Worm (Caenorhabditis elegans): ENCODE measurements around the gene klp-12.

klp-12 gene

DNA sequence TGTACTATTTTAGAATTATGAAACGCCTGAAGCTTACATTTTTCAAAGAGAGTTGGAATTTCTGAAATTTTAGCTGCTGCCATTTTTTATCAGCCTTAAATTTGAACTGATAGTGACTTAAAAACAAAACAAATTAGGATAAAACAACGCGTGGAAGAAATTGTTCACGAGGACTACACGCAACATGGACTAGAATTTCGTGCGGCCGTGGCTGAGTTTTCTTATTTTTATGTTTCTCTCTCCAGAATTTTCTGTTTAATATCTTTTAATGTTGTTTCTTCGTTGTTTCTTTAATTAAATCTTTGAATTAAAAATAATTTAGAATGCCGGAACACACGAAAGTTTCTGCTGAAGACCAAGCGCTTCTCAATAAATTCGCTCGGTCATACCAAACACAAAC lies 44.8 kb downstream of the klp-12 start, which contains the start of the genes B0035.3, B0035.22 and pfd-4:
Gene B0035.3 (minus strand): TSS at position 114 of the 400 bp plus-strand sequence.
Gene B0035.22 (plus strand): TSS at position 269 of the 400 bp plus-strand sequence.
Gene pfd-4 (plus strand): TSS at position 323 of the 400 bp plus-strand sequence.
- TF ChIP-seq aly-1 (tag; optimal IDR thresholded peaks at IDR 0.05) = no peak
- peak; percentile 71 for TF ChIP-seq tbx-37 (GFP tag; conservative IDR thresholded peaks at IDR 0.05)

DNA sequence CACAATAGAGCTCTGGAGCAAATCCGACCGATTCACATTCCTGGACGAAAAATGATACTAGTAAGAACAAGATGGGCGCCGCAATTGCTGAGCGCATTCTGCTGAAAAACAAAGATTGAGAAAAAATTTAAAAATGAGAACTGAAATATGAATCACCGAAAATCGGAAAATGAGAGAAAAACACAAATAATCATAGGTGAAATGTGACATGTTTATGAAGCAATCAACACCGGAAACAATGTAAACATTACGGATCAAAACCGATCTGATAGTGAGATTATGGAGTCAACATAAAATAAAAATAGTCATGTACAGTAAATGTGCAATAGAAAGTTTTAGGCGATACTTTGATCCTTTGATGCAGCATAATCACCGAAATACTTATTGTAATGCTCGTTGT lies 45.8 kb downstream of the klp-12 start, which contains the start of gene dnj-2:
Gene dnj-2 (minus strand): TSS at position 101 of the 400 bp plus-strand sequence.
- TF ChIP-seq B0310.2 (tag; optimal IDR thresholded peaks at IDR 0.05) (no peak), flt-1 (GFP tag; IDR thresholded peaks at IDR 0.05) (no peak), hnd-1 (tag; optimal IDR thresholded peaks at IDR 0.05) (no peak), tra-4 (tag; optimal IDR thresholded peaks at IDR 0.05) (no peak), sea-1 (GFP tag; conservative IDR thresholded peaks at IDR 0.05) (no peak), pes-1 (GFP tag; IDR thresholded peaks at IDR 0.05) (no peak), ceh-36 (tag; optimal IDR thresholded peaks at IDR 0.05) (no peak), F13C5.2 (tag; optimal IDR thresholded peaks at IDR 0.05) (no peak), scrt-1 (GFP tag; IDR thresholded peaks at IDR 0.05) (no peak), hmbx-1 (tag; optimal IDR thresholded peaks at IDR 0.05) (no peak), ceh-13 (GFP tag; optimal IDR thresholded peaks at IDR 0.05) (no peak), ets-7 (tag; optimal IDR thresholded peaks at IDR 0.05) (no peak), hmg-4 (GFP tag; optimal IDR thresholded peaks at IDR 0.05) (no peak), tbx-11 (GFP tag; IDR thresholded peaks at IDR 0.05) (no peak)

DNA sequence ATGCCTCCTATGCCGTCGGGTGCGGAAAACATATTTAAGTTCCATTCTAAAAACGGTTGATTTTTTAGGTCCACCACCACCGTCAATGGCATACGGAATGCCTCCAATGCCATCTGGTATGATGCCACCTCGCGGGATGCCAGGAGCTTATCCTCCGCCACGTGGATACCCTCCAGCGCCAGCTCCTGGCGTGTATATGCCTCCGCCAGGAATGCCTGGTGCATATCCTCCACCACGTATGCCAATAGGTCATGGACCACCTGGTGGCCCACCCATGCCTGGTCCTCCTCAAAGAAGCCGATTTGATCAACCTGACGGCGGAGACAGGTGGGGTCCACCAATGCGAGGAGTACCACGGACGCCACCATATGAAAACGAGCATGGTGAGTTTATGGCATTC lies 48.2 kb downstream of the klp-12 start:
- TF ChIP-seq sea-1 (GFP tag; conservative IDR thresholded peaks at IDR 0.05) (no peak), F13C5.2 (tag; optimal IDR thresholded peaks at IDR 0.05) (no peak), ama-1 (optimal IDR thresholded peaks at IDR 0.05) (no peak), ceh-36 (tag; optimal IDR thresholded peaks at IDR 0.05) (no peak), tbx-37 (GFP tag; conservative IDR thresholded peaks at IDR 0.05) (no peak)

DNA sequence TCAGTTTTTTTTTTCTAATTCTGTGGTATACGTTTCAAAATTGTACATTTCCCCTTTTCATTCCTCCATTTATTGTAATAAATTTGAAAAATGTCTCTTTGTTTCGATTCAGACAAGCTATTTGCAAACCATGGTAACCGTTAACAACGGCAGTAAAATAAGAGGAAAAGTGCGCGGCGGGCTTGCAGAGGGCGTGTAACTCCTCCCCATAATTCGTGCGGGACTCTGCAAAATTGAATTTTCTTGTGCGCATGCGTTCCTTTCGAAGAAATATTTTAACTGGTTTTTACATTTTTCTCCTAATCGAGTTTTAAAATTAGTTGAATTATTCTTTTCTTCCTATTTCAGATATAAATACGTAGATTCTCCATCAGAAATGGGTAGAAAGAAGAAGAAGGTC lies 49.0 kb downstream of the klp-12 start, which contains the start of gene znf-207:
Gene znf-207 (plus strand): TSS at position 349 of the 400 bp plus-strand sequence.
- TF ChIP-seq tbx-11 (GFP tag; IDR thresholded peaks at IDR 0.05) (0 out of 2 replicates have a peak, but pooled peaks have one; percentile 26), flt-1 (GFP tag; IDR thresholded peaks at IDR 0.05) (peak; percentile 61; the same call in 1 of the 2 replicates), ceh-13 (GFP tag; optimal IDR thresholded peaks at IDR 0.05) (peak; percentile 24), hmbx-1 (tag; optimal IDR thresholded peaks at IDR 0.05) (peak; percentile 9), scrt-1 (GFP tag; IDR thresholded peaks at IDR 0.05) (no peak), aly-1 (tag; optimal IDR thresholded peaks at IDR 0.05) (peak; percentile 57), tra-4 (tag; optimal IDR thresholded peaks at IDR 0.05) (no peak), ama-1 (optimal IDR thresholded peaks at IDR 0.05) (no peak), hmg-4 (GFP tag; optimal IDR thresholded peaks at IDR 0.05) (no peak), F13C5.2 (tag; optimal IDR thresholded peaks at IDR 0.05) (peak; percentile 75), pes-1 (GFP tag; IDR thresholded peaks at IDR 0.05) (peak; percentile 73), hnd-1 (tag; optimal IDR thresholded peaks at IDR 0.05) (peak; percentile 20), sea-1 (GFP tag; conservative IDR thresholded peaks at IDR 0.05) (0 out of 2 replicates have a peak, but pooled peaks have one; percentile 51), ets-7 (tag; optimal IDR thresholded peaks at IDR 0.05) (no peak), ceh-36 (tag; optimal IDR thresholded peaks at IDR 0.05) (no peak), tbx-37 (GFP tag; conservative IDR thresholded peaks at IDR 0.05) (0 out of 2 replicates have a peak, but pooled peaks have one; percentile 37), B0310.2 (tag; optimal IDR thresholded peaks at IDR 0.05) (no peak)

DNA sequence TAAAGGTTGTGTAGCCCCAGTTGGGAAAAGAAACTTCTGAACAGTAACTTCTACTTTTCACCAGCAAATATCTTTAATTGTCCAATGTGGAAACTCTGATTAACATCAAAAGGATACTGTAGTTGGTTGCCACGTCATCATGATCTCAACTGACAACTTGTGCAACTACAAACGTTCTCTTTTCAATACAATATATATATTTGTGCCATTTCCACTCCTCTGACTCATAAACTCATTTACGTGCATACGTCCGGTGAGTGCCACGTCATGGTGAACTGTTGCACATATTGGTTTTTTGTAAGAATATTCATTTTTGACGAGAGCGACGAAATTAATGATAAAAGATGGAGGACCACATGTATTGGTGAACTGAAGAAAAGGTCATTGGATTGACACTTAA lies 51.9 kb downstream of the klp-12 start:
- TF ChIP-seq hmg-4 (GFP tag; optimal IDR thresholded peaks at IDR 0.05) (no peak), sea-1 (GFP tag; conservative IDR thresholded peaks at IDR 0.05) (no peak), ceh-36 (tag; optimal IDR thresholded peaks at IDR 0.05) (no peak), tbx-11 (GFP tag; IDR thresholded peaks at IDR 0.05) (no peak), pes-1 (GFP tag; IDR thresholded peaks at IDR 0.05) (no peak), tbx-37 (GFP tag; conservative IDR thresholded peaks at IDR 0.05) (no peak), hnd-1 (tag; optimal IDR thresholded peaks at IDR 0.05) (no peak)

DNA sequence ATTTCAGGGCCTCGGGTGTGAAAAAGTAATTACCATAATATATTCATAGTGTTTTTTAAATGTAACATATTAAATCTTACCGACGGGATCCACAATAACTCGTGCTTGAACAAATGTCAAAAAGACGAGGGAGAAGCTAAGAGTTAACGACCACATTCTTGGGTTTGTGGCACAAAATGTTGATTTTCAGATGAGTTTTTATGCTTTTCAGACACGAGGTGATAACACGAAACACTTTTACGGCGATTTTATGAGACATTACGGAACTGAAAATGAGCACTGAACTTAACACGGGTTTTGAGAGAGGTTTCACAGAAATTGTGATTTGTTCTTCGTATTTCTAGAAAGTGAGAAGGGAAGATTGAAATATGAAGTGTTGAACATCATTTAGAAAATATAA lies 53.1 kb downstream of the klp-12 start, which contains the start of gene B0035.13:
Gene B0035.13 (minus strand): TSS at position 173 of the 400 bp plus-strand sequence.
- no peak for TF ChIP-seq tra-4 (tag; optimal IDR thresholded peaks at IDR 0.05)
- no peak for TF ChIP-seq hnd-1 (tag; optimal IDR thresholded peaks at IDR 0.05)
- TF ChIP-seq pes-1 (GFP tag; IDR thresholded peaks at IDR 0.05) = no peak
- TF ChIP-seq ets-7 (tag; optimal IDR thresholded peaks at IDR 0.05) = no peak
- no peak for TF ChIP-seq F13C5.2 (tag; optimal IDR thresholded peaks at IDR 0.05)

DNA sequence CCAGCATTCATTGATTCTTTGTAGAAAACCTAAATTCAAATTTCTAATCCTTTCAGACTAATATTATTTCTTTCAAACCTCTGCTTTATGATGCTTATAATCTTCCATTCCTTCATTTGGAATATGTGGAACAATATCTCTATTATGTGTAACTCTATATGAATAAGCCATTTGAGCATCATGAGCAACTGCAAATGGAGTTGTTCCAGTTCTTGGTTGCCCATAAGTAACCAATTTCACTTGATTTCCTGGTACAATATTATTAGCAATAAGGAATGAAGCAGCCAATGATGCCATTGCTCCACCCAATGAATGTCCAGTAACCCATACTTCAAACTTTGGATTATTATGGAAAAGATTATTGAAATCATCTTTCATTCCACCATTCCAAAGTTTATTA lies 54.7 kb downstream of the klp-12 start:
- no peak for TF ChIP-seq hmg-4 (GFP tag; optimal IDR thresholded peaks at IDR 0.05)
- no peak for TF ChIP-seq flt-1 (GFP tag; IDR thresholded peaks at IDR 0.05)
- no peak for TF ChIP-seq hmbx-1 (tag; optimal IDR thresholded peaks at IDR 0.05)
- TF ChIP-seq ceh-36 (tag; optimal IDR thresholded peaks at IDR 0.05) = no peak
- no peak for TF ChIP-seq sea-1 (GFP tag; conservative IDR thresholded peaks at IDR 0.05)
- no peak for TF ChIP-seq ceh-13 (GFP tag; optimal IDR thresholded peaks at IDR 0.05)
- TF ChIP-seq F13C5.2 (tag; optimal IDR thresholded peaks at IDR 0.05) = no peak
- no peak for TF ChIP-seq tbx-37 (GFP tag; conservative IDR thresholded peaks at IDR 0.05)
- no peak for TF ChIP-seq hnd-1 (tag; optimal IDR thresholded peaks at IDR 0.05)
- TF ChIP-seq ets-7 (tag; optimal IDR thresholded peaks at IDR 0.05) = no peak
- no peak for TF ChIP-seq tbx-11 (GFP tag; IDR thresholded peaks at IDR 0.05)
- TF ChIP-seq aly-1 (tag; optimal IDR thresholded peaks at IDR 0.05) = no peak
- TF ChIP-seq scrt-1 (GFP tag; IDR thresholded peaks at IDR 0.05) = no peak
- TF ChIP-seq ama-1 (optimal IDR thresholded peaks at IDR 0.05) = no peak
